Fruit fly (Drosophila melanogaster) S2 (cell line): ENCODE results near the gene Vps37B.

ENCODE experiments used
- CG8478 ChIP-seq: fragments of >200 bp; optimal IDR thresholded peaks from 2 replicates; lab custom pipeline; 2018
- CTCF ChIP-seq, 2 experiments: fragments of >200 bp; optimal IDR thresholded peaks; 2 replicates each; lab custom pipeline; 2018

dm6 chr3R:5211901-5212758, 13.8 kb upstream of the Vps37B start:
- TF ChIP-seq CG8478 (lab: Kevin White, UChicago) (no peak), CTCF (optimal IDR thresholded peaks at IDR 0.05; lab: Kevin White, UChicago) (no peak)
